Fruit fly (Drosophila melanogaster) whole organism, embryonic: ENCODE results near the gene CG33654.

ENCODE experiments used
- CG12071 ChIP-seq: fragments of 200-800 bp; sonication (Bioruptor generic); optimal IDR thresholded peaks from 3 replicates; lab custom pipeline; 2018; ENCODE audit warnings: missing biosample characterization, mild to moderate bottlenecking, missing genetic modification characterization
- CG7372 ChIP-seq: fragments of 200-800 bp; sonication (Bioruptor generic); IDR thresholded peaks from 2 replicates; pipeline ENCODE4 v1.3.6; 2022; ENCODE audit warnings: missing biosample characterization, missing genetic modification characterization
- CG7745 ChIP-seq: fragments of 200-800 bp; sonication (Bioruptor generic); optimal IDR thresholded peaks from 2 replicates; lab custom pipeline; 2018; ENCODE audit warnings: missing biosample characterization, mild to moderate bottlenecking, missing genetic modification characterization, moderate library complexity
- CG9437 ChIP-seq: fragments of 200-800 bp; sonication (Bioruptor generic); optimal IDR thresholded peaks from 2 replicates; lab custom pipeline; 2018; ENCODE audit warnings: missing biosample characterization, mild to moderate bottlenecking, missing genetic modification characterization
- Scr ChIP-seq: fragments of 200-800 bp; sonication (Bioruptor generic); IDR thresholded peaks from 2 replicates; pipeline ENCODE4 v1.3.6; 2022; ENCODE audit warnings: missing biosample characterization, missing genetic modification characterization; ENCODE audit not compliant: partially characterized antibody
- Sin3A ChIP-seq: fragments of >200 bp; optimal IDR thresholded peaks from 2 replicates; lab custom pipeline; 2018
- Sox102F ChIP-seq: fragments of 200-800 bp; sonication (Bioruptor generic); optimal IDR thresholded peaks from 2 replicates; lab custom pipeline; 2018; ENCODE audit warnings: missing biosample characterization, mild to moderate bottlenecking, missing genetic modification characterization, moderate library complexity
- pum ChIP-seq: fragments of 200-800 bp; sonication (Bioruptor generic); optimal IDR thresholded peaks from 2 replicates; lab custom pipeline; 2016; ENCODE audit warnings: missing biosample characterization, missing genetic modification characterization

DNA sequence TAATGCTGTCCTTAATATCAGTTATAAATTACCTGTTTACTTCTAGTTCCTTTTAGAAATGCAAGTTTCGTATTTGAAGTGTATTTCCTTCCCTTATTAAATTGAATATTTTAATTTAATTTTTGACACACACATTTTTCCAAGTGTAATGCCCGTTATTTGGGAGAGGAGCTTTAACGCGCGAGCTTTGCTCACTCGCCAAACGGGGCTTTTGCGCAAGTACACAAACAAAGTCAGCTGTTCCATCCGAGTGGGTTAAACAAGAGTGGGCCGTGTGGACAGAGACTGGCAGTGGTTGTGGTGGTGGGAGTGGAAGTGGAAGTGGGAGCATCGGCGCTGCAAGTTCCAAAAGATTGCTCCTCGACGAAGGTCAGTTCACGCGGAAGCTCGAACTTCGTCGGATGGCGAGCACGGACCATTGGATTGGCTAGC lies 1.9 kb downstream of the CG33654 start, which contains the start of gene CG8301:
- no peak for TF ChIP-seq pum
- TF ChIP-seq CG7372, result no peak
- TF ChIP-seq CG9437, result peak; percentile 20
- no peak for TF ChIP-seq CG7745 (tag; lab: Kevin White, UChicago)
- no peak for TF ChIP-seq Sin3A (lab: Kevin White, UChicago)
- no peak for TF ChIP-seq CG12071
- peak; percentile 50 for TF ChIP-seq Sox102F (GFP tag; lab: Kevin White, UChicago)
- TF ChIP-seq Scr (GFP tag; lab: Robert Waterston, UW), result no peak
